Fruit fly (Drosophila melanogaster) whole organism: Measurements from ENCODE around the gene RpS9.

Experiments used
- CG8478 ChIP-seq: fragments of >200 bp; optimal IDR thresholded peaks from 2 replicates; lab custom pipeline; 2018; ENCODE audit warnings: inconsistent platforms
- Dll ChIP-seq: fragments of >200 bp; optimal IDR thresholded peaks from 2 replicates; lab custom pipeline; 2017
- EcR ChIP-seq, 2 experiments: fragments of >200 bp; optimal IDR thresholded peaks; 2 replicates each; lab custom pipeline; 2017; ENCODE audit warnings: missing biosample characterization in 2 of 2, missing genetic modification characterization in 2 of 2, missing genetic modification reagents in 2 of 2
- pan ChIP-seq: fragments of >200 bp; optimal IDR thresholded peaks from 2 replicates; lab custom pipeline; 2017
- psq ChIP-seq: fragments of >200 bp; optimal IDR thresholded peaks from 2 replicates; lab custom pipeline; 2017
- usp ChIP-seq: fragments of >200 bp; optimal IDR thresholded peaks from 2 replicates; lab custom pipeline; 2017; ENCODE audit warnings: missing biosample characterization, missing genetic modification characterization, mixed read lengths

dm6 chr3L:9508653-9509036 is 2.7 kb downstream of the RpS9 start:
- TF ChIP-seq psq (lab: Kevin White, UChicago) (no peak), CG8478 (no peak), pan (lab: Kevin White, UChicago) (peak; percentile 75), EcR (GFP tag; optimal IDR thresholded peaks at IDR 0.05; lab: Kevin White, UChicago) (no peak), usp (GFP tag; lab: Kevin White, UChicago) (no peak), Dll (lab: Kevin White, UChicago) (no peak)
